Fruit fly (Drosophila melanogaster) whole organism, embryonic: ENCODE data around the gene Irc.

ENCODE experiments used
- Atf3 ChIP-seq: fragments of 200-800 bp; sonication (Bioruptor generic); optimal IDR thresholded peaks from 3 replicates; lab custom pipeline; 2016; ENCODE audit warnings: missing biosample characterization, missing genetic modification characterization
- Awh ChIP-seq: fragments of 200-800 bp; sonication (Bioruptor generic); IDR thresholded peaks from 2 replicates; pipeline ENCODE4, ENCODE4 v1.3.6; 2022; ENCODE audit warnings: missing biosample characterization, missing genetic modification characterization
- Bteb2 ChIP-seq: fragments of 200-800 bp; sonication (Bioruptor generic); optimal IDR thresholded peaks from 2 replicates; lab custom pipeline; 2016; ENCODE audit warnings: missing biosample characterization, missing genetic modification characterization
- CG12744 ChIP-seq: fragments of 200-800 bp; sonication (Bioruptor generic); optimal IDR thresholded peaks from 2 replicates; lab custom pipeline; 2016; ENCODE audit warnings: missing biosample characterization, missing genetic modification characterization
- CG13775 ChIP-seq: fragments of 200-800 bp; sonication (Bioruptor generic); optimal IDR thresholded peaks from 3 replicates; lab custom pipeline; 2017; ENCODE audit warnings: missing biosample characterization, mild to moderate bottlenecking, missing genetic modification characterization
- CG1603 ChIP-seq: fragments of 200-800 bp; sonication (Bioruptor generic); optimal IDR thresholded peaks from 2 replicates; lab custom pipeline; 2019; ENCODE audit warnings: missing biosample characterization, mild to moderate bottlenecking, missing genetic modification characterization, moderate library complexity
- CG16779 ChIP-seq: fragments of 200-800 bp; sonication (Bioruptor generic); IDR thresholded peaks from 2 replicates; pipeline ENCODE4 v1.3.6; 2022; ENCODE audit warnings: missing biosample characterization, missing genetic modification characterization
- CG16863 ChIP-seq: fragments of 200-800 bp; sonication (Bioruptor generic); optimal IDR thresholded peaks from 3 replicates; lab custom pipeline; 2016; ENCODE audit warnings: missing biosample characterization, missing genetic modification characterization
- CG31224 ChIP-seq: fragments of 200-800 bp; sonication (Bioruptor generic); IDR thresholded peaks from 2 replicates; pipeline ENCODE4 v1.3.6; 2022; ENCODE audit warnings: missing biosample characterization, missing genetic modification characterization
- CG4424 ChIP-seq: fragments of 200-800 bp; sonication (Bioruptor generic); optimal IDR thresholded peaks from 3 replicates; lab custom pipeline; 2016; ENCODE audit warnings: missing biosample characterization, missing genetic modification characterization
- CG4730 ChIP-seq: fragments of 200-800 bp; sonication (Bioruptor generic); IDR thresholded peaks from 2 replicates; pipeline ENCODE4 v1.3.6; 2022; ENCODE audit warnings: missing biosample characterization, missing genetic modification characterization
- CG4854 ChIP-seq: fragments of 200-800 bp; sonication (Bioruptor generic); optimal IDR thresholded peaks from 2 replicates; lab custom pipeline; 2016; ENCODE audit warnings: missing biosample characterization, missing genetic modification characterization, inconsistent platforms
- CG8924 ChIP-seq: fragments of 200-800 bp; optimal IDR thresholded peaks from 3 replicates; lab custom pipeline; 2019; ENCODE audit warnings: missing biosample characterization, mild to moderate bottlenecking, missing genetic modification characterization, moderate library complexity
- CG9215 ChIP-seq: fragments of 200-800 bp; sonication (Bioruptor generic); IDR thresholded peaks from 2 replicates; pipeline ENCODE4 v1.3.6; 2022; ENCODE audit warnings: missing biosample characterization, missing genetic modification characterization
- CG9817 ChIP-seq: fragments of 200-800 bp; sonication (Bioruptor generic); optimal IDR thresholded peaks from 2 replicates; lab custom pipeline; 2018; ENCODE audit warnings: missing biosample characterization, mild to moderate bottlenecking, missing genetic modification characterization, moderate library complexity
- Deaf1 ChIP-seq: fragments of 200-800 bp; optimal IDR thresholded peaks from 3 replicates; lab custom pipeline; 2019; ENCODE audit warnings: missing biosample characterization, mild to moderate bottlenecking, missing genetic modification characterization, moderate library complexity
- Drgx ChIP-seq: fragments of 200-800 bp; sonication (Bioruptor generic); IDR thresholded peaks from 2 replicates; pipeline ENCODE4 v1.3.6; 2022; ENCODE audit warnings: missing biosample characterization, missing genetic modification characterization
- Ets65A ChIP-seq: fragments of 200-800 bp; sonication (Bioruptor generic); peaks from one replicate; lab custom pipeline; 2016; ENCODE audit warnings: missing biosample characterization, missing genetic modification characterization
- Jarid2 ChIP-seq: fragments of 200-800 bp; sonication (Bioruptor generic); optimal IDR thresholded peaks from 3 replicates; lab custom pipeline; 2017; ENCODE audit warnings: mild to moderate bottlenecking, missing biosample characterization, missing genetic modification reagents, missing genetic modification characterization
- Myb ChIP-seq: fragments of 200-800 bp; sonication (Bioruptor generic); optimal IDR thresholded peaks from 2 replicates; lab custom pipeline; 2016; ENCODE audit warnings: missing biosample characterization, missing genetic modification characterization
- Spps ChIP-seq: fragments of 200-800 bp; sonication (Bioruptor generic); optimal IDR thresholded peaks from 2 replicates; lab custom pipeline; 2018; ENCODE audit warnings: missing biosample characterization, mild to moderate bottlenecking, missing genetic modification characterization
- Ssrp ChIP-seq: fragments of 200-800 bp; sonication (Bioruptor generic); optimal IDR thresholded peaks from 2 replicates; lab custom pipeline; 2018; ENCODE audit warnings: missing biosample characterization, mild to moderate bottlenecking, missing genetic modification characterization, moderate library complexity
- TFAM ChIP-seq: fragments of 200-800 bp; sonication (Bioruptor generic); optimal IDR thresholded peaks from 2 replicates; lab custom pipeline; 2017; ENCODE audit warnings: missing biosample characterization, missing genetic modification characterization, inconsistent platforms
- YL-1 ChIP-seq: fragments of 200-800 bp; sonication (Bioruptor generic); optimal IDR thresholded peaks from 3 replicates; lab custom pipeline; 2017; ENCODE audit warnings: missing biosample characterization, mild to moderate bottlenecking, missing genetic modification characterization
- ash1 ChIP-seq: fragments of 200-800 bp; sonication (Bioruptor generic); optimal IDR thresholded peaks from 2 replicates; lab custom pipeline; 2018; ENCODE audit warnings: missing biosample characterization, mild to moderate bottlenecking, missing genetic modification characterization
- ato ChIP-seq: fragments of 200-800 bp; sonication (Bioruptor generic); IDR thresholded peaks from 2 replicates; pipeline ENCODE4 v1.3.6; 2022; ENCODE audit warnings: missing biosample characterization, missing genetic modification characterization; ENCODE audit not compliant: partially characterized antibody
- bigmax ChIP-seq: fragments of 200-800 bp; sonication (Bioruptor generic); optimal IDR thresholded peaks from 2 replicates; lab custom pipeline; 2018; ENCODE audit warnings: missing biosample characterization, mild to moderate bottlenecking, missing genetic modification characterization
- btn ChIP-seq: fragments of 200-800 bp; sonication (Bioruptor generic); optimal IDR thresholded peaks from 2 replicates; lab custom pipeline; 2016; ENCODE audit warnings: missing biosample characterization, missing genetic modification characterization
- caup ChIP-seq: fragments of 200-800 bp; sonication (Bioruptor generic); optimal IDR thresholded peaks from 3 replicates; lab custom pipeline; 2017; ENCODE audit warnings: missing biosample characterization, mild to moderate bottlenecking, missing genetic modification characterization, moderate library complexity; ENCODE audit not compliant: severe bottlenecking
- ci ChIP-seq: fragments of 200-800 bp; sonication (Bioruptor generic); IDR thresholded peaks from 3 replicates; pipeline ENCODE4 v1.3.6; 2022; ENCODE audit warnings: missing biosample characterization, missing genetic modification characterization
- crc ChIP-seq: fragments of 200-800 bp; sonication (Bioruptor generic); optimal IDR thresholded peaks from 2 replicates; lab custom pipeline; 2016; ENCODE audit warnings: missing biosample characterization, missing genetic modification characterization
- dimm ChIP-seq: fragments of 200-800 bp; sonication (Bioruptor generic); IDR thresholded peaks from 2 replicates; pipeline ENCODE4 v1.3.6; 2022; ENCODE audit warnings: missing biosample characterization, missing genetic modification characterization
- disco-r ChIP-seq: fragments of 200-800 bp; sonication (Bioruptor generic); optimal IDR thresholded peaks from 2 replicates; lab custom pipeline; 2016; ENCODE audit warnings: missing biosample characterization, missing genetic modification characterization
- dpn ChIP-seq, 2 experiments: fragments of 200-800 bp; sonication (Bioruptor generic); optimal IDR thresholded peaks; 3 replicates each; lab custom pipeline; 2016; ENCODE audit warnings: missing biosample characterization in 2 of 2, missing genetic modification characterization in 2 of 2
- fd102C ChIP-seq: fragments of 200-800 bp; sonication (Bioruptor generic); optimal IDR thresholded peaks from 2 replicates; lab custom pipeline; 2018; ENCODE audit warnings: missing biosample characterization, mild to moderate bottlenecking, missing genetic modification characterization, moderate library complexity
- ftz-f1 ChIP-seq: fragments of 200-800 bp; sonication (Bioruptor generic); optimal IDR thresholded peaks from 2 replicates; lab custom pipeline; 2016; ENCODE audit warnings: missing biosample characterization, missing genetic modification characterization
- gcm ChIP-seq: fragments of 200-800 bp; sonication (Bioruptor generic); optimal IDR thresholded peaks from 2 replicates; lab custom pipeline; 2019; ENCODE audit warnings: missing biosample characterization, mild to moderate bottlenecking, missing genetic modification characterization, moderate library complexity
- hb ChIP-seq: fragments of 200-800 bp; sonication (Bioruptor generic); IDR thresholded peaks from 3 replicates; pipeline ENCODE4 v1.3.6; 2022; ENCODE audit warnings: missing biosample characterization, missing genetic modification characterization; ENCODE audit not compliant: partially characterized antibody
- her ChIP-seq: fragments of 200-800 bp; sonication (Bioruptor generic); optimal IDR thresholded peaks from 2 replicates; lab custom pipeline; 2016; ENCODE audit warnings: missing biosample characterization, missing genetic modification characterization
- jumu ChIP-seq: fragments of 200-800 bp; sonication (Bioruptor generic); optimal IDR thresholded peaks from 3 replicates; lab custom pipeline; 2016; ENCODE audit warnings: missing biosample characterization, missing genetic modification characterization
- lov ChIP-seq, 2 experiments: fragments of 200-800 bp in 1 of 2; fragments of >200 bp in 1 of 2; sonication (Bioruptor generic) in 1 of 2; IDR thresholded peaks in 1 of 2; optimal IDR thresholded peaks in 1 of 2; 2 replicates in 1 of 2; 3 replicates in 1 of 2; pipeline versions ENCODE4 v1.3.6 to Lab custom; 2017 to 2022; ENCODE audit warnings: missing biosample characterization in 1 of 2, missing genetic modification characterization in 1 of 2
- luna ChIP-seq: fragments of 200-800 bp; sonication (Bioruptor generic); optimal IDR thresholded peaks from 2 replicates; lab custom pipeline; 2016; ENCODE audit warnings: missing biosample characterization, missing genetic modification characterization
- pan ChIP-seq, 4 experiments: fragments of >200 bp in 3 of 4; fragments of 200-800 bp in 1 of 4; sonication (Bioruptor generic) in 1 of 4; optimal IDR thresholded peaks in 3 of 4; IDR thresholded peaks in 1 of 4; 2 replicates each; pipeline versions ENCODE4 v1.3.6 to Lab custom; 2017 to 2022; ENCODE audit warnings: missing biosample characterization in 2 of 4, missing genetic modification characterization in 2 of 4, mixed read lengths in 1 of 4
- scrt ChIP-seq: fragments of 200-800 bp; sonication (Bioruptor generic); optimal IDR thresholded peaks from 2 replicates; lab custom pipeline; 2018; ENCODE audit warnings: missing biosample characterization, mild to moderate bottlenecking, missing genetic modification characterization, moderate library complexity
- sd ChIP-seq: fragments of 200-800 bp; sonication (Bioruptor generic); optimal IDR thresholded peaks from 3 replicates; lab custom pipeline; 2018; ENCODE audit warnings: missing biosample characterization, mild to moderate bottlenecking, missing genetic modification characterization, moderate library complexity
- slp2 ChIP-seq: fragments of 200-800 bp; sonication (Bioruptor generic); optimal IDR thresholded peaks from 2 replicates; lab custom pipeline; 2016; ENCODE audit warnings: missing biosample characterization, missing genetic modification characterization
- usp ChIP-seq: fragments of >200 bp; optimal IDR thresholded peaks from 2 replicates; lab custom pipeline; 2017; ENCODE audit warnings: missing biosample characterization, missing genetic modification characterization

The Irc gene

dm6 chr3R:16986181-16987074 is 16.2 kb upstream of the Irc start (continued):
- TF ChIP-seq gcm (GFP tag; lab: Kevin White, UChicago): peak; percentile 58
- TF ChIP-seq Ets65A (GFP tag; lab: Kevin White, UChicago): peak; percentile 99
- peak; percentile 89 for TF ChIP-seq CG16863 (GFP tag; lab: Kevin White, UChicago)
- TF ChIP-seq CG31224 (GFP tag; lab: Robert Waterston, UW): peak; percentile 94
- peak; percentile 96 for TF ChIP-seq ci
- peak; percentile 92 for TF ChIP-seq ash1
- TF ChIP-seq CG4854 (GFP tag; lab: Kevin White, UChicago): peak; percentile 88
- peak; percentile 30 for TF ChIP-seq TFAM (GFP tag; lab: Kevin White, UChicago)
- peak; percentile 91 for TF ChIP-seq CG1603 (tag; lab: Kevin White, UChicago)
- peak; percentile 87 for TF ChIP-seq disco-r
- TF ChIP-seq ftz-f1 (GFP tag; lab: Kevin White, UChicago): peak; percentile 87
- TF ChIP-seq sd: peak; percentile 93
- TF ChIP-seq CG4730 (GFP tag; lab: Robert Waterston, UW): peak; percentile 95
- no peak for TF ChIP-seq hb
- peak; percentile 97 for TF ChIP-seq Drgx (GFP tag; lab: Robert Waterston, UW)
- TF ChIP-seq slp2 (GFP tag; lab: Kevin White, UChicago): peak; percentile 90
- peak; percentile 96 for TF ChIP-seq CG9215 (GFP tag; lab: Robert Waterston, UW)
- TF ChIP-seq crc: peak; percentile 92
- peak; percentile 91 for TF ChIP-seq CG12744
- TF ChIP-seq Awh: peak; percentile 92
- TF ChIP-seq Jarid2: peak; percentile 70
- no peak for TF ChIP-seq ato (GFP tag; lab: Robert Waterston, UW)
- peak; percentile 86 for TF ChIP-seq CG8924 (tag; lab: Kevin White, UChicago)
- peak; percentile 89 for TF ChIP-seq Myb (GFP tag; lab: Kevin White, UChicago)
- peak; percentile 46 for TF ChIP-seq bigmax (GFP tag; lab: Kevin White, UChicago)
- peak; percentile 94 for TF ChIP-seq jumu (GFP tag; lab: Kevin White, UChicago)
- TF ChIP-seq CG9817 (tag; lab: Kevin White, UChicago): peak; percentile 96
- TF ChIP-seq Deaf1 (tag; lab: Kevin White, UChicago): peak; percentile 72
- peak; percentile 77 for TF ChIP-seq Ssrp (tag; lab: Kevin White, UChicago)
- peak; percentile 95 for TF ChIP-seq Bteb2 (GFP tag; lab: Kevin White, UChicago)
- peak; percentile 87 for TF ChIP-seq Atf3 (GFP tag; lab: Kevin White, UChicago)
- TF ChIP-seq scrt (GFP tag; lab: Kevin White, UChicago): peak; percentile 87
- TF ChIP-seq caup (GFP tag; lab: Kevin White, UChicago): peak; percentile 95
- TF ChIP-seq dimm (GFP tag; lab: Robert Waterston, UW): peak; percentile 95
- TF ChIP-seq CG4424 (GFP tag; lab: Kevin White, UChicago): peak; percentile 82
- TF ChIP-seq lov (optimal IDR thresholded peaks at IDR 0.05; lab: Kevin White, UChicago): no peak
- peak; percentile 92 for TF ChIP-seq lov (GFP tag; IDR thresholded peaks at IDR 0.05; lab: Robert Waterston, UW)
- peak; percentile 83 for TF ChIP-seq CG13775 (GFP tag; lab: Kevin White, UChicago)
- TF ChIP-seq Spps (tag; lab: Kevin White, UChicago): no peak
- TF ChIP-seq btn: peak; percentile 86
- TF ChIP-seq pan (optimal IDR thresholded peaks at IDR 0.05; lab: Kevin White, UChicago): no peak
- peak in 1 of 2 experiments; percentile 96 for TF ChIP-seq pan (GFP tag; optimal IDR thresholded peaks at IDR 0.05 in 1 of 2, IDR thresholded peaks at IDR 0.05 in 1 of 2)
- TF ChIP-seq her (GFP tag; lab: Kevin White, UChicago): peak; percentile 96
- TF ChIP-seq usp (GFP tag; lab: Kevin White, UChicago): no peak
- TF ChIP-seq luna: peak; percentile 85
- peak; percentile 97 for TF ChIP-seq CG16779 (GFP tag; lab: Robert Waterston, UW)
- TF ChIP-seq YL-1 (GFP tag; lab: Kevin White, UChicago): peak; percentile 52
- peak; percentile 97 for TF ChIP-seq dpn (GFP tag; optimal IDR thresholded peaks at IDR 0.05; lab: Kevin White, UChicago)
- TF ChIP-seq fd102C (GFP tag; lab: Kevin White, UChicago): peak; percentile 8
